Worm (Caenorhabditis elegans): ENCODE data around the gene F48F7.5.

Gene F48F7.5

DNA sequence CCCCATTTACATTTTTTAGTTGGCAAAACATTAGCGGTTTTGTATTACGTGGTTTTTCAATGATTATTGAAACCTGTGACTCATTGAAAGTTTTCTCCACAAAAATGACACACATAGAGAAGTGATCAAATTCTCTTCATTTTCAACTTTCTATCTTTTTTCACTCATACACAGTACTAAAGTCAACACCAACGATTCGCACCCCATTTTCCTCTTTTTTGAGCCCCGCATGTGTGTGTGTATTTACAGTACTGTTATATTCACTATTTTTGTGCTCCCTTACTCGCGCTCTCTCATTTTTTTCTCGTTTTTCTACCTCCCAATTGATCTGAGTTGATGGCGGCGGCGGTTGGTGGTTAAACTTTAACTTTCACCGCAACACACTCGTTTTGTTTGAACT lies 17.0 kb upstream of the F48F7.5 start:
- TF ChIP-seq ceh-82 (tag; optimal IDR thresholded peaks at IDR 0.05) (no peak), skn-1 (tag; optimal IDR thresholded peaks at IDR 0.05) (no peak), nhr-129 (tag; optimal IDR thresholded peaks at IDR 0.05) (peak; percentile 9), aly-2 (tag; optimal IDR thresholded peaks at IDR 0.05) (no peak), F13H6.1 (tag; optimal IDR thresholded peaks at IDR 0.05) (peak; percentile 56)

DNA sequence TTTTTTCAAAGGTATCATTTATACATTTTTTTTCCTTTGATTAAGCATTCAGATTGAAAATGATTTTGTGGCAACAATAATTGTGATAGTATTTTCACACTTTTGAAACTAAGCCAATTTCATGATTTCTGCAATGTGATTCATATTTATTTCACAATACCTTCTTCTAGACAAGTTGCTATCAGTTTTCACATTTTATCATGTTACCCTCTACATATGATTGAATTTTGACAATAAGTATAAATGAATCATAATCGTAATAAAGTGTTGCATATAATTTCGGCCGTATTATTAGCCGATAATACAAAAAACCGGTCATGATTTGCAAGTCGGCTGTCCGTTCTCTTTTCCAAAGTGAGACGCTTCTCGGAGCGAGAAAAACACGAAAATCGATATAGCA lies 16.1 kb upstream of the F48F7.5 start:
- TF ChIP-seq R02D3.7 (tag; optimal IDR thresholded peaks at IDR 0.05) (no peak), fos-1 (tag; optimal IDR thresholded peaks at IDR 0.05) (peak; percentile 70)

DNA sequence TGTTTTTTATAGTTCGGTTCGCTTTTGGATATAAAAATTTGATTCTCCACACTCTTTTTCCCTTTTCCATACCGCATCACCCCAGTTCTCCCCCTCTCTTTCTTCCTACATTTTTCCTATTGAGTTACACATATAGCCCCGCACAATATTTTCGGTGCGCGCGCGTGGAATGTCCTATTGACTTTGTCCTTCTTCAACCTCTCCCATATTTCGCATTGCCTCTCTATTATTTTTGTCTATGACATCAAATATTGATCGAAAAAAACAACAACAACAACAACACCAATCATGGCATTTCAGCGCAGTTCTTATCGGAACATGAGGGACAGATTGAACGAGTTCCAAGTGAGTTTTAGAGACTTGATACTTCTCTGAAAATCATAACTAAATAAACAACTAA lies 15.6 kb upstream of the F48F7.5 start, which contains the start of gene syx-2:
Gene syx-2, plus strand, starts transcription at position 301 of the 400 bp plus-strand sequence.
- TF ChIP-seq C34F6.9 (tag; optimal IDR thresholded peaks at IDR 0.05) (no peak), snpc-4 (tag; optimal IDR thresholded peaks at IDR 0.05) (no peak), fos-1 (tag; optimal IDR thresholded peaks at IDR 0.05) (no peak), lin-39 (tag; optimal IDR thresholded peaks at IDR 0.05) (no peak), mbf-1 (tag; optimal IDR thresholded peaks at IDR 0.05) (no peak), lin-11 (tag; optimal IDR thresholded peaks at IDR 0.05) (no peak), nhr-129 (tag; optimal IDR thresholded peaks at IDR 0.05) (no peak), R02D3.7 (tag; optimal IDR thresholded peaks at IDR 0.05) (no peak), blmp-1 (tag; optimal IDR thresholded peaks at IDR 0.05; ENCODE audit: insufficient read depth) (no peak), nhr-77 (tag; optimal IDR thresholded peaks at IDR 0.05) (no peak), sma-9 (GFP tag; optimal IDR thresholded peaks at IDR 0.05) (no peak), sma-9 (tag; optimal IDR thresholded peaks at IDR 0.05) (no peak), peb-1 (tag; optimal IDR thresholded peaks at IDR 0.05) (no peak), ztf-11 (tag; optimal IDR thresholded peaks at IDR 0.05) (no peak), ceh-82 (tag; optimal IDR thresholded peaks at IDR 0.05) (no peak), unc-39 (tag; optimal IDR thresholded peaks at IDR 0.05) (no peak), nhr-21 (tag; optimal IDR thresholded peaks at IDR 0.05) (no peak), aly-2 (tag; optimal IDR thresholded peaks at IDR 0.05) (no peak)

DNA sequence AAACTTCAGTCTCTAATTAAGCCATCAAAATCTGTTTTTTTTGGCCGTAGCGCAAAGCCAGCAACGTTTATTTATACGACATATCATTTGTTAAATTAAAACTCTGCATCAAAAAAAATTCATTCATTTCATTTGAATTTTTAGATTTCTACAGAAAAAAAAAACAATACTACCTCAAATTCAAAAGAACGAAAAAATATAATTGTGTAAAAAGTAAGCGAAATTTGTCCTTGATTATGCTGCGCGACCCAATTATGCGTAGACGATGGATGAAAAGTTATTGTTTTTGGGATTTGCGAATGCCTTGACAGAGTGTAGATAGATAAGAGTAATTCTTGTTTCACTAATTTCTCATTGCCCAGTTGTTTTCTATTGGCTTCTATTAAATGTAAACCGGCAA lies 12.2 kb upstream of the F48F7.5 start, which contains the start of gene F48F7.3:
Gene F48F7.3, plus strand, starts transcription at position 301 of the 400 bp plus-strand sequence.
- TF ChIP-seq ceh-16 (tag; optimal IDR thresholded peaks at IDR 0.05) (no peak), nhr-21 (tag; optimal IDR thresholded peaks at IDR 0.05) (no peak), unc-55 (GFP tag; optimal IDR thresholded peaks at IDR 0.05) (no peak), ztf-4 (tag; optimal IDR thresholded peaks at IDR 0.05) (no peak), nhr-25 (tag; optimal IDR thresholded peaks at IDR 0.05) (no peak), sma-9 (GFP tag; optimal IDR thresholded peaks at IDR 0.05) (no peak), sma-9 (tag; optimal IDR thresholded peaks at IDR 0.05) (no peak), nhr-129 (tag; optimal IDR thresholded peaks at IDR 0.05) (no peak)

DNA sequence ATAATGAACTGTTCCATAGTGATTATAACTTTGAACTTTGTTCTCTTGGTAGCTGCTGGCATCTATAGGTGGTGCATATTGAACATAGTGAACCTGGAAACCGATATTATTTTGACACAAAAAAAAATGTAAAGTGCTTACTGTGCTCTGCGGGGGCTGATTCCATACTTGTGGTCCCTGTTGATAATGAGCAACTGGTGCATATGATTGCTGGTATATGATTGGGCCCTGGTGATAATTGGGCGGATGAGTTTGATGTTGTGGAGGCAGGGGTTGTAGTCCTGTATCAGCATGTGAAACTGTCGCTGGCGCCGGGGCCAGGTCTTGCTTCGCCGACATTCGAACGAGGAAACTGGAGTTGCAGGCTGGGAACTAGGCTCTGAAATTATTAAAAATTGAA lies 7.2 kb upstream of the F48F7.5 start, which contains the start of gene pqn-39:
Gene pqn-39, minus strand, starts transcription at position 385 of the 400 bp plus-strand sequence.
- TF ChIP-seq Y55F3AM.14 (GFP tag; optimal IDR thresholded peaks at IDR 0.05): no peak
- no peak for TF ChIP-seq nhr-6 (tag; optimal IDR thresholded peaks at IDR 0.05)
- no peak for TF ChIP-seq nhr-129 (tag; optimal IDR thresholded peaks at IDR 0.05)
- TF ChIP-seq elt-1 (tag; optimal IDR thresholded peaks at IDR 0.05): no peak
- TF ChIP-seq unc-39 (tag; optimal IDR thresholded peaks at IDR 0.05): no peak
- no peak for TF ChIP-seq elt-3 (tag; optimal IDR thresholded peaks at IDR 0.05)
- no peak for TF ChIP-seq aly-2 (tag; optimal IDR thresholded peaks at IDR 0.05)
- TF ChIP-seq lin-39 (tag; optimal IDR thresholded peaks at IDR 0.05): no peak
- no peak for TF ChIP-seq zag-1 (tag; optimal IDR thresholded peaks at IDR 0.05)
- TF ChIP-seq nhr-10 (tag; optimal IDR thresholded peaks at IDR 0.05): no peak
- no peak for TF ChIP-seq lin-13 (GFP tag; optimal IDR thresholded peaks at IDR 0.05)
- no peak for TF ChIP-seq mdl-1 (tag; optimal IDR thresholded peaks at IDR 0.05)
- TF ChIP-seq nhr-12 (tag; optimal IDR thresholded peaks at IDR 0.05): no peak

DNA sequence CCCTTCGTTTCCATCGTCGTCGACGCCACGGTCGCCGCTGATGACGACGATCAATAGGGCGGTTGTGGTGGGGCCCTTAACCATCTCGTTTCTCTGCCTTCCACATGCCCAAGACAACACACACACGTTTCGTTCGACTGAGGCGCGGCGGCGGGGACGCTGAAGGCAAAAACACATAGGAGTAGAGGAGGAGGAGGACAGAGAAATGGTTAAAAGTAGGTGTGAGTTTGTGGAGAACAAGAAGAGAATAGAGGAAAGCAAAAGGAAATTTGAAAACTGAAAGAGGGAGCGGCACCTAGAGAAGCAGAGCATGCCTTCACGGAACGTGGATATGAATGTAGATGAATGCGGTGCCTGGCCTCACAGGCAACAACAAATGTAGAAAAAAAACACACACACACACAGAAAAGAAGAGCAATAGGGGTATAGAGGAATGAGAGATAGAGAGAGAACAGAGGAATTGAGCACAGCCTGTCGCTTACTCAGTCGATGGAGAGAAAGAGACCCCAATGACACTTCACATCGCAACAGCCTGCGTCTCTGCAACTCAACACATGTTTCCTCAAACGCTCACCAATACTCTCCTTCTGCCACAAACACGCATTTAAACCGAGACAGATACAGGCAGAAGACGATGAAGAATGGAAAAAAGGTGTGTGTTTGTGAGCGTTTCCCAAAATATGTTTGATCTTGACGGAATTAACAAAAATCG lies 6.0 kb upstream of the F48F7.5 start:
- no peak for TF ChIP-seq ztf-1 (GFP tag; conservative IDR thresholded peaks at IDR 0.05)
- TF ChIP-seq F13H6.1 (tag; optimal IDR thresholded peaks at IDR 0.05): peak; percentile 93
- TF ChIP-seq mdl-1 (tag; optimal IDR thresholded peaks at IDR 0.05): peak; percentile 10 to 82
- TF ChIP-seq mab-5 (tag; optimal IDR thresholded peaks at IDR 0.05): no peak
- no peak for TF ChIP-seq aly-2 (tag; optimal IDR thresholded peaks at IDR 0.05)
- no peak for TF ChIP-seq elt-3 (tag; optimal IDR thresholded peaks at IDR 0.05)
- TF ChIP-seq C34F6.9 (tag; optimal IDR thresholded peaks at IDR 0.05): peak; percentile 89
- TF ChIP-seq crh-2 (tag; optimal IDR thresholded peaks at IDR 0.05): peak; percentile 88
- no peak for TF ChIP-seq lin-39 (tag; optimal IDR thresholded peaks at IDR 0.05)
- TF ChIP-seq lin-13 (GFP tag; optimal IDR thresholded peaks at IDR 0.05): peak; percentile 73
- TF ChIP-seq fos-1 (tag; optimal IDR thresholded peaks at IDR 0.05): peak; percentile 88
- TF ChIP-seq nhr-12 (tag; optimal IDR thresholded peaks at IDR 0.05): no peak
- peak; percentile 78 for TF ChIP-seq egl-27 (tag; optimal IDR thresholded peaks at IDR 0.05)
- TF ChIP-seq Y55F3AM.14 (GFP tag; optimal IDR thresholded peaks at IDR 0.05): peak; percentile 75
- no peak for TF ChIP-seq nhr-237 (tag; optimal IDR thresholded peaks at IDR 0.05)
- no peak for TF ChIP-seq nhr-23 (tag; optimal IDR thresholded peaks at IDR 0.05)
- TF ChIP-seq nhr-129 (tag; optimal IDR thresholded peaks at IDR 0.05): peak; percentile 94
- no peak for TF ChIP-seq elt-1 (tag; optimal IDR thresholded peaks at IDR 0.05)
- TF ChIP-seq lsy-2 (tag; optimal IDR thresholded peaks at IDR 0.05): peak; percentile 27 to 82
- TF ChIP-seq nhr-6 (tag; optimal IDR thresholded peaks at IDR 0.05): peak; percentile 84
- no peak for TF ChIP-seq peb-1 (tag; optimal IDR thresholded peaks at IDR 0.05)
- peak; percentile 44 for TF ChIP-seq snpc-4 (tag; optimal IDR thresholded peaks at IDR 0.05)
- peak; percentile 55 for TF ChIP-seq skn-1 (tag; optimal IDR thresholded peaks at IDR 0.05)

Measured in whole organism, L2 larva.